Worm (Caenorhabditis elegans) whole organism, L2 larva: ENCODE results near the gene Y39B6A.41.

Experiments used
- C34F6.9 ChIP-seq: fragments of 150-350 bp; optimal IDR thresholded peaks from 2 replicates; lab custom pipeline; 2014; ENCODE audit warnings: missing biosample characterization, missing genetic modification characterization
- R02D3.7 ChIP-seq: fragments of 150-350 bp; optimal IDR thresholded peaks from 2 replicates; lab custom pipeline; 2014; ENCODE audit warnings: missing biosample characterization, missing genetic modification characterization
- Y55F3AM.14 ChIP-seq: fragments of 200-800 bp; sonication (Bioruptor generic); optimal IDR thresholded peaks from 2 replicates; lab custom pipeline; 2018; ENCODE audit warnings: mild to moderate bottlenecking, missing genetic modification characterization, missing compliant biosample characterization
- ZK546.5 ChIP-seq: sonication (generic microtip); optimal IDR thresholded peaks from 2 replicates; lab custom pipeline; 2017; ENCODE audit warnings: missing biosample characterization, missing genetic modification characterization
- alr-1 ChIP-seq: fragments of 150-350 bp; optimal IDR thresholded peaks from 2 replicates; lab custom pipeline; 2014; ENCODE audit warnings: missing biosample characterization, missing genetic modification characterization
- ama-1 ChIP-seq: fragments of 150-350 bp; optimal IDR thresholded peaks from 2 replicates; lab custom pipeline; 2018; ENCODE audit warnings: inconsistent platforms
- blmp-1 ChIP-seq: sonication (generic microtip); optimal IDR thresholded peaks from 2 replicates; lab custom pipeline; 2017; ENCODE audit warnings: missing genetic modification characterization, mild to moderate bottlenecking, missing compliant biosample characterization, antibody characterized with exemption, moderate library complexity; ENCODE audit not compliant: insufficient read depth
- ceh-16 ChIP-seq: fragments of 150-350 bp; optimal IDR thresholded peaks from 2 replicates; lab custom pipeline; 2014; ENCODE audit warnings: missing biosample characterization, missing genetic modification characterization
- ceh-82 ChIP-seq: fragments of 150-350 bp; optimal IDR thresholded peaks from 2 replicates; lab custom pipeline; 2014; ENCODE audit warnings: missing biosample characterization, missing genetic modification characterization
- dmd-4 ChIP-seq: sonication (generic microtip); optimal IDR thresholded peaks from 2 replicates; lab custom pipeline; 2017; ENCODE audit warnings: missing biosample characterization, missing genetic modification characterization
- egl-27 ChIP-seq: sonication (generic microtip); optimal IDR thresholded peaks from 3 replicates; lab custom pipeline; 2017; ENCODE audit warnings: missing biosample characterization, missing genetic modification reagents, missing genetic modification characterization
- elt-1 ChIP-seq: fragments of 150-350 bp; optimal IDR thresholded peaks from 2 replicates; lab custom pipeline; 2014; ENCODE audit warnings: missing biosample characterization, missing genetic modification characterization
- elt-3 ChIP-seq: sonication (generic microtip); optimal IDR thresholded peaks from 2 replicates; lab custom pipeline; 2017; ENCODE audit warnings: missing biosample characterization, missing genetic modification characterization
- gmeb-1 ChIP-seq: fragments of 150-350 bp; optimal IDR thresholded peaks from 2 replicates; lab custom pipeline; 2014; ENCODE audit warnings: missing biosample characterization, missing genetic modification characterization
- lin-11 ChIP-seq: fragments of 150-350 bp; sonication (generic microtip); optimal IDR thresholded peaks from 2 replicates; lab custom pipeline; 2014; ENCODE audit warnings: missing biosample characterization, missing genetic modification characterization, inconsistent platforms, mixed read lengths
- lin-13 ChIP-seq: fragments of 150-350 bp; optimal IDR thresholded peaks from 2 replicates; lab custom pipeline; 2014; ENCODE audit warnings: missing biosample characterization, missing genetic modification reagents, missing genetic modification characterization
- lin-39 ChIP-seq: fragments of 150-350 bp; optimal IDR thresholded peaks from 2 replicates; lab custom pipeline; 2014; ENCODE audit warnings: missing biosample characterization, missing genetic modification reagents, missing genetic modification characterization
- mbf-1 ChIP-seq: sonication (generic microtip); optimal IDR thresholded peaks from 2 replicates; lab custom pipeline; 2017; ENCODE audit warnings: missing biosample characterization, missing genetic modification characterization
- mdl-1 ChIP-seq, 2 experiments: fragments of 150-350 bp in 1 of 2; sonication (generic microtip) in 1 of 2; optimal IDR thresholded peaks; 2 replicates each; lab custom pipeline; 2017; ENCODE audit warnings: missing biosample characterization in 2 of 2, missing genetic modification characterization in 2 of 2
- nhr-11 ChIP-seq: fragments of 150-350 bp; optimal IDR thresholded peaks from 2 replicates; lab custom pipeline; 2014; ENCODE audit warnings: missing biosample characterization, missing genetic modification characterization
- nhr-12 ChIP-seq: fragments of 150-350 bp; optimal IDR thresholded peaks from 2 replicates; lab custom pipeline; 2014; ENCODE audit warnings: missing biosample characterization, missing genetic modification characterization
- nhr-129 ChIP-seq: fragments of 150-350 bp; optimal IDR thresholded peaks from 2 replicates; lab custom pipeline; 2014; ENCODE audit warnings: missing biosample characterization, missing genetic modification characterization
- nhr-237 ChIP-seq: fragments of 150-350 bp; optimal IDR thresholded peaks from 2 replicates; lab custom pipeline; 2014; ENCODE audit warnings: missing biosample characterization, missing genetic modification characterization
- nhr-25 ChIP-seq: fragments of 150-350 bp; sonication (generic microtip); optimal IDR thresholded peaks from 3 replicates; lab custom pipeline; 2014; ENCODE audit warnings: missing biosample characterization, missing genetic modification characterization
- nhr-6 ChIP-seq: fragments of 150-350 bp; optimal IDR thresholded peaks from 2 replicates; lab custom pipeline; 2014; ENCODE audit warnings: missing biosample characterization, missing genetic modification characterization
- nhr-77 ChIP-seq: fragments of 150-350 bp; optimal IDR thresholded peaks from 2 replicates; lab custom pipeline; 2014; ENCODE audit warnings: missing biosample characterization, missing genetic modification characterization
- sem-4 ChIP-seq: fragments of 150-350 bp; optimal IDR thresholded peaks from 2 replicates; lab custom pipeline; 2014; ENCODE audit warnings: missing biosample characterization, missing genetic modification reagents, missing genetic modification characterization
- skn-1 ChIP-seq: sonication (generic microtip); optimal IDR thresholded peaks from 2 replicates; lab custom pipeline; 2017; ENCODE audit warnings: missing biosample characterization, missing genetic modification characterization
- sma-9 ChIP-seq, 2 experiments: fragments of 150-350 bp in 1 of 2; sonication (generic microtip) in 1 of 2; optimal IDR thresholded peaks; 2 replicates each; lab custom pipeline; 2014 to 2016; ENCODE audit warnings: missing genetic modification characterization in 2 of 2, mild to moderate bottlenecking in 1 of 2, missing biosample characterization in 1 of 2, missing compliant biosample characterization in 1 of 2, missing genetic modification reagents in 1 of 2, moderate library complexity in 1 of 2
- snpc-4 ChIP-seq: fragments of 150-350 bp; optimal IDR thresholded peaks from 2 replicates; lab custom pipeline; 2014; ENCODE audit warnings: missing biosample characterization, missing genetic modification characterization
- unc-39 ChIP-seq: fragments of 150-350 bp; optimal IDR thresholded peaks from 2 replicates; lab custom pipeline; 2014; ENCODE audit warnings: missing biosample characterization, missing genetic modification characterization
- unc-62 ChIP-seq: fragments of 150-350 bp; optimal IDR thresholded peaks from 2 replicates; lab custom pipeline; 2014; ENCODE audit warnings: missing biosample characterization, missing genetic modification reagents, missing genetic modification characterization
- ztf-1 ChIP-seq: fragments of 200-800 bp; sonication (Bioruptor generic); conservative IDR thresholded peaks from 2 replicates; pipeline ENCODE4 v1.3.6; 2022; ENCODE audit warnings: missing genetic modification characterization, missing compliant biosample characterization
- ztf-11 ChIP-seq: sonication (generic microtip); optimal IDR thresholded peaks from 2 replicates; lab custom pipeline; 2017; ENCODE audit warnings: missing biosample characterization, missing genetic modification characterization

Y39B6A.41 gene

ce11 chrV:18977876-18978275, at the start of gene Y39B6A.41:
Y39B6A.41 (minus strand) TSS chrV:18977976.
- TF ChIP-seq ztf-1 (GFP tag; lab: Robert Waterston, UW) (no peak), nhr-237 (tag; lab: Kevin White, UChicago) (no peak), elt-3 (tag; lab: Kevin White, UChicago) (no peak), egl-27 (tag; lab: Kevin White, UChicago) (no peak), blmp-1 (no peak), unc-62 (GFP tag; lab: Kevin White, UChicago) (no peak), sem-4 (tag; lab: Kevin White, UChicago) (no peak), ama-1 (no peak), nhr-11 (tag; lab: Kevin White, UChicago) (no peak), ZK546.5 (tag; lab: Kevin White, UChicago) (no peak), ceh-82 (tag; lab: Kevin White, UChicago) (no peak), nhr-12 (tag; lab: Kevin White, UChicago) (no peak), nhr-77 (tag; lab: Kevin White, UChicago) (no peak), R02D3.7 (no peak), lin-13 (GFP tag; lab: Kevin White, UChicago) (no peak), lin-39 (tag; lab: Kevin White, UChicago) (no peak), gmeb-1 (no peak), alr-1 (tag; lab: Kevin White, UChicago) (no peak), sma-9 (GFP tag; optimal IDR thresholded peaks at IDR 0.05; lab: Kevin White, UChicago) (no peak), sma-9 (tag; optimal IDR thresholded peaks at IDR 0.05; lab: Kevin White, UChicago) (no peak)

- TF ChIP-seq skn-1 (tag; lab: Kevin White, UChicago) = no peak
- no peak for TF ChIP-seq nhr-6 (tag; lab: Kevin White, UChicago)
- no peak for TF ChIP-seq gmeb-1
- TF ChIP-seq nhr-12 (tag; lab: Kevin White, UChicago) = no peak
- TF ChIP-seq C34F6.9 = no peak
- TF ChIP-seq sma-9 (GFP tag; optimal IDR thresholded peaks at IDR 0.05; lab: Kevin White, UChicago) = no peak
- no peak for TF ChIP-seq sma-9 (tag; optimal IDR thresholded peaks at IDR 0.05; lab: Kevin White, UChicago)
- TF ChIP-seq nhr-237 (tag; lab: Kevin White, UChicago) = no peak
- TF ChIP-seq dmd-4 (tag; lab: Kevin White, UChicago) = no peak
- no peak for TF ChIP-seq lin-11
- TF ChIP-seq unc-62 (GFP tag; lab: Kevin White, UChicago) = no peak
- no peak for TF ChIP-seq mbf-1 (tag; lab: Kevin White, UChicago)
- no peak for TF ChIP-seq elt-1
- TF ChIP-seq blmp-1 = no peak
- no peak for TF ChIP-seq mdl-1 (tag; optimal IDR thresholded peaks at IDR 0.05; lab: Kevin White, UChicago)
Observed at ce11 chrV:19027338-19027737, 49.6 kb upstream of the Y39B6A.41 start.

DNA sequence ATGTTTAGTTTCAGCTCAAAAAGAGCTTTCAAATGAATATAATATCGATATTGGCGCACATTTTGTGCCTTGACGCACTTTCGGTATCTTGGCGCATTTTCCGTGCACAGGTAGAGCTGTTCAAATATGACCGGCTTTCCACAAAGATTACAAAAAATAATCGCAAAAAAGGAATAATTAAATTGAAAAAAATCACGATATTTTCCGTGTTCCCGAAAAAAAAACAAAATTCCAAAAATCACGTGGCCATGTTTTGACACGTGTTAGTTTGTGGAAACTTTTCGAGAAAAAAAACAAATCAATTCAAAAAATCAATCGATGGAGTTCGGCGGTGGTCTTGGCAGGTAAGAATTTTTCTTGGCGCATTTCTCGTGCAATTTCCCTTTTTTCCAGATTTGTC, 48.4 kb upstream of the Y39B6A.41 start, which contains the start of gene Y39B6A.25:
Gene Y39B6A.25, plus strand, starts transcription at position 301 of the 400 bp plus-strand sequence.
- TF ChIP-seq C34F6.9 (no peak), unc-39 (tag; lab: Kevin White, UChicago) (no peak), ztf-1 (GFP tag; lab: Robert Waterston, UW) (no peak), nhr-11 (tag; lab: Kevin White, UChicago) (no peak), ZK546.5 (tag; lab: Kevin White, UChicago) (no peak), nhr-77 (tag; lab: Kevin White, UChicago) (no peak), nhr-6 (tag; lab: Kevin White, UChicago) (no peak), mbf-1 (tag; lab: Kevin White, UChicago) (no peak), snpc-4 (tag; lab: Kevin White, UChicago) (no peak), skn-1 (tag; lab: Kevin White, UChicago) (no peak), elt-1 (no peak), ceh-16 (tag; lab: Kevin White, UChicago) (no peak), nhr-12 (tag; lab: Kevin White, UChicago) (no peak), Y55F3AM.14 (GFP tag; lab: Kevin White, UChicago) (no peak), sma-9 (GFP tag; optimal IDR thresholded peaks at IDR 0.05; lab: Kevin White, UChicago) (no peak), sma-9 (tag; optimal IDR thresholded peaks at IDR 0.05; lab: Kevin White, UChicago) (no peak), nhr-129 (no peak), ztf-11 (tag; lab: Kevin White, UChicago) (no peak)

DNA sequence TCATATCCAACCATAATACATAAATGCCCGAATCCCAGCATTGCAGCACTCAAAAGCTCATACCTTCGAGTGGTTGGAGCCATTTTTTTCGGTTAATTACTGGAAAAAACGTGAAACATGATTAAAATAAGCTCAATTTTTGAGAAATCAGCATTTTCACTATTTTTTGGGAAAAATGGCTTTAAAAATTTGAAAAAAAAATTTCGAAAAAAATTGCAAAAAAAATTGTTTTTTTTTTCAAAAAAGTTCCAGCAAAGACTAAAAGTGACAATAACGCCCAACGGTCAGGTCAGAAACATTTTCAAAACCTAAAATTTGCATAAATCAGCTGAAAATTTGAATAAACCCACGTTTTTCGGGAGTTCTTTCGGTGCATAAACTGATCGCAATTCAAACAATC, 46.9 kb upstream of the Y39B6A.41 start, which contains the start of gene Y39B6A.29:
Gene Y39B6A.29, minus strand, starts transcription at position 101 of the 400 bp plus-strand sequence.
- TF ChIP-seq lin-11 (no peak), nhr-237 (tag; lab: Kevin White, UChicago) (no peak), ceh-82 (tag; lab: Kevin White, UChicago) (no peak), nhr-25 (tag; lab: Kevin White, UChicago) (no peak), Y55F3AM.14 (GFP tag; lab: Kevin White, UChicago) (no peak), elt-1 (no peak), ZK546.5 (tag; lab: Kevin White, UChicago) (no peak)
